Fruit fly (Drosophila melanogaster) whole organism, embryonic: ENCODE results near the gene ATPsynD.

Experiments used
- CG10462 ChIP-seq: fragments of 200-800 bp; sonication (Bioruptor generic); optimal IDR thresholded peaks from 2 replicates; lab custom pipeline; 2016; ENCODE audit warnings: missing biosample characterization, missing genetic modification characterization
- CG12236 ChIP-seq: fragments of 200-800 bp; sonication (Bioruptor generic); optimal IDR thresholded peaks from 2 replicates; lab custom pipeline; 2016; ENCODE audit warnings: missing biosample characterization, missing genetic modification characterization
- CG13624 ChIP-seq: fragments of 200-800 bp; sonication (Bioruptor generic); optimal IDR thresholded peaks from 2 replicates; lab custom pipeline; 2016; ENCODE audit warnings: missing biosample characterization, missing genetic modification characterization
- CG14860 ChIP-seq: fragments of 200-800 bp; sonication (Bioruptor generic); IDR thresholded peaks from 3 replicates; pipeline ENCODE4 v1.3.6; 2022; ENCODE audit warnings: missing biosample characterization, missing genetic modification characterization; ENCODE audit not compliant: partially characterized antibody
- CG17385 ChIP-seq: fragments of 200-800 bp; sonication (Bioruptor generic); optimal IDR thresholded peaks from 3 replicates; lab custom pipeline; 2018; ENCODE audit warnings: missing biosample characterization, mild to moderate bottlenecking, missing genetic modification characterization
- CG17829 ChIP-seq: fragments of 200-800 bp; optimal IDR thresholded peaks from 2 replicates; lab custom pipeline; 2019; ENCODE audit warnings: missing biosample characterization, mild to moderate bottlenecking, missing genetic modification characterization, moderate library complexity
- CG2199 ChIP-seq: fragments of 200-800 bp; sonication (Bioruptor generic); IDR thresholded peaks from 3 replicates; pipeline ENCODE4 v1.3.6; 2022; ENCODE audit warnings: missing biosample characterization, missing genetic modification characterization
- CG3163 ChIP-seq: fragments of 200-800 bp; sonication (Bioruptor generic); optimal IDR thresholded peaks from 3 replicates; lab custom pipeline; 2016; ENCODE audit warnings: missing biosample characterization, missing genetic modification characterization
- CG4360 ChIP-seq: fragments of 200-800 bp; sonication (Bioruptor generic); IDR thresholded peaks from 2 replicates; pipeline ENCODE4 v1.3.6; 2022; ENCODE audit warnings: missing biosample characterization, missing genetic modification characterization
- CG4404 ChIP-seq: fragments of 200-800 bp; sonication (Bioruptor generic); IDR thresholded peaks from 2 replicates; pipeline ENCODE4 v1.3.6; 2022; ENCODE audit warnings: missing biosample characterization, missing genetic modification characterization
- CG4730 ChIP-seq: fragments of 200-800 bp; sonication (Bioruptor generic); IDR thresholded peaks from 2 replicates; pipeline ENCODE4 v1.3.6; 2022; ENCODE audit warnings: missing biosample characterization, missing genetic modification characterization
- CG4854 ChIP-seq: fragments of 200-800 bp; sonication (Bioruptor generic); optimal IDR thresholded peaks from 2 replicates; lab custom pipeline; 2016; ENCODE audit warnings: missing biosample characterization, missing genetic modification characterization, inconsistent platforms
- CG5245 ChIP-seq: fragments of 200-800 bp; sonication (Bioruptor generic); optimal IDR thresholded peaks from 3 replicates; lab custom pipeline; 2016; ENCODE audit warnings: missing biosample characterization, missing genetic modification characterization
- CG6765 ChIP-seq: fragments of 200-800 bp; sonication (Bioruptor generic); optimal IDR thresholded peaks from 3 replicates; lab custom pipeline; 2017; ENCODE audit warnings: missing biosample characterization, mild to moderate bottlenecking, missing genetic modification characterization
- CG8290 ChIP-seq, 3 experiments: fragments of 200-800 bp; sonication (Bioruptor generic); optimal IDR thresholded peaks; 2 replicates each; lab custom pipeline; 2016 to 2019; ENCODE audit warnings: missing biosample characterization in 3 of 3, missing genetic modification characterization in 3 of 3, mild to moderate bottlenecking in 2 of 3, moderate library complexity in 1 of 3
- CG8924 ChIP-seq: fragments of 200-800 bp; optimal IDR thresholded peaks from 3 replicates; lab custom pipeline; 2019; ENCODE audit warnings: missing biosample characterization, mild to moderate bottlenecking, missing genetic modification characterization, moderate library complexity
- CG9437 ChIP-seq: fragments of 200-800 bp; sonication (Bioruptor generic); optimal IDR thresholded peaks from 2 replicates; lab custom pipeline; 2018; ENCODE audit warnings: missing biosample characterization, mild to moderate bottlenecking, missing genetic modification characterization
- CG9817 ChIP-seq: fragments of 200-800 bp; sonication (Bioruptor generic); optimal IDR thresholded peaks from 2 replicates; lab custom pipeline; 2018; ENCODE audit warnings: missing biosample characterization, mild to moderate bottlenecking, missing genetic modification characterization, moderate library complexity
- Dek ChIP-seq: fragments of 200-800 bp; sonication (Bioruptor generic); optimal IDR thresholded peaks from 3 replicates; lab custom pipeline; 2019; ENCODE audit warnings: missing biosample characterization, mild to moderate bottlenecking, missing genetic modification characterization, moderate library complexity
- Dref ChIP-seq: fragments of 200-800 bp; sonication (Bioruptor generic); IDR thresholded peaks from 2 replicates; pipeline ENCODE4 v1.3.6; 2022; ENCODE audit warnings: missing biosample characterization, missing genetic modification characterization
- Hand ChIP-seq: fragments of 200-800 bp; sonication (Bioruptor generic); optimal IDR thresholded peaks from 2 replicates; lab custom pipeline; 2017; ENCODE audit warnings: mild to moderate bottlenecking, missing biosample characterization, missing genetic modification reagents, missing genetic modification characterization
- Med ChIP-seq: fragments of 200-800 bp; sonication (Bioruptor generic); peaks from one replicate; lab custom pipeline; 2016; ENCODE audit warnings: missing biosample characterization, missing genetic modification characterization, mild to moderate bottlenecking, inconsistent platforms, moderate library complexity
- Myb ChIP-seq: fragments of 200-800 bp; sonication (Bioruptor generic); optimal IDR thresholded peaks from 2 replicates; lab custom pipeline; 2016; ENCODE audit warnings: missing biosample characterization, missing genetic modification characterization
- Nf-YB ChIP-seq: fragments of 200-800 bp; sonication (Bioruptor generic); optimal IDR thresholded peaks from 3 replicates; lab custom pipeline; 2019; ENCODE audit warnings: missing biosample characterization, mild to moderate bottlenecking, missing genetic modification characterization, moderate library complexity
- Stat92E ChIP-seq, 3 experiments: fragments of >200 bp in 2 of 3; fragments of 200-800 bp in 1 of 3; sonication (Bioruptor generic) in 1 of 3; optimal IDR thresholded peaks; 2 replicates each; lab custom pipeline; 2017 to 2019; ENCODE audit warnings: missing biosample characterization in 3 of 3, missing genetic modification characterization in 3 of 3, mild to moderate bottlenecking in 1 of 3, moderate library complexity in 1 of 3
- Taf1 ChIP-seq: fragments of 200-800 bp; sonication (Bioruptor generic); IDR thresholded peaks from 2 replicates; pipeline ENCODE4 v1.3.6; 2022; ENCODE audit warnings: missing biosample characterization, missing genetic modification characterization
- abd-A ChIP-seq: fragments of 200-800 bp; sonication (Bioruptor generic); optimal IDR thresholded peaks from 3 replicates; lab custom pipeline; 2019; ENCODE audit warnings: missing biosample characterization, mild to moderate bottlenecking, missing genetic modification characterization, moderate library complexity
- ato ChIP-seq: fragments of 200-800 bp; sonication (Bioruptor generic); IDR thresholded peaks from 2 replicates; pipeline ENCODE4 v1.3.6; 2022; ENCODE audit warnings: missing biosample characterization, missing genetic modification characterization; ENCODE audit not compliant: partially characterized antibody
- bigmax ChIP-seq: fragments of 200-800 bp; sonication (Bioruptor generic); optimal IDR thresholded peaks from 2 replicates; lab custom pipeline; 2018; ENCODE audit warnings: missing biosample characterization, mild to moderate bottlenecking, missing genetic modification characterization
- crol ChIP-seq: fragments of 200-800 bp; sonication (Bioruptor generic); IDR thresholded peaks from 2 replicates; pipeline ENCODE4 v1.3.6; 2022; ENCODE audit warnings: missing biosample characterization, missing genetic modification characterization
- cwo ChIP-seq: fragments of 200-800 bp; sonication (Bioruptor generic); optimal IDR thresholded peaks from 3 replicates; lab custom pipeline; 2017; ENCODE audit warnings: missing biosample characterization, missing genetic modification characterization, mild to moderate bottlenecking, moderate library complexity, missing genetic modification reagents
- dysf ChIP-seq: fragments of 200-800 bp; sonication (Bioruptor generic); IDR thresholded peaks from 3 replicates; pipeline ENCODE4 v1.3.6; 2022; ENCODE audit warnings: missing biosample characterization, missing genetic modification characterization
- exex ChIP-seq: fragments of 200-800 bp; sonication (Bioruptor generic); optimal IDR thresholded peaks from 4 replicates; lab custom pipeline; 2018; ENCODE audit warnings: missing biosample characterization, mild to moderate bottlenecking, missing genetic modification characterization, moderate library complexity
- gem ChIP-seq: fragments of 200-800 bp; sonication (Bioruptor generic); optimal IDR thresholded peaks from 2 replicates; lab custom pipeline; 2019; ENCODE audit warnings: missing biosample characterization, mild to moderate bottlenecking, missing genetic modification characterization, moderate library complexity
- kah ChIP-seq: fragments of 200-800 bp; sonication (Bioruptor generic); optimal IDR thresholded peaks from 2 replicates; lab custom pipeline; 2018; ENCODE audit warnings: missing biosample characterization, mild to moderate bottlenecking, missing genetic modification characterization
- mam ChIP-seq: fragments of 200-800 bp; sonication (Bioruptor generic); optimal IDR thresholded peaks from 3 replicates; lab custom pipeline; 2016; ENCODE audit warnings: missing biosample characterization, missing genetic modification characterization
- mirr ChIP-seq: fragments of 200-800 bp; sonication (Bioruptor generic); optimal IDR thresholded peaks from 3 replicates; lab custom pipeline; 2018; ENCODE audit warnings: missing biosample characterization, mild to moderate bottlenecking, missing genetic modification characterization
- nerfin-2 ChIP-seq: fragments of 200-800 bp; sonication (Bioruptor generic); IDR thresholded peaks from 2 replicates; pipeline ENCODE4 v1.3.6; 2022; ENCODE audit warnings: missing biosample characterization, missing genetic modification characterization; ENCODE audit not compliant: partially characterized antibody
- nom ChIP-seq: fragments of 200-800 bp; sonication (Bioruptor generic); optimal IDR thresholded peaks from 2 replicates; lab custom pipeline; 2017; ENCODE audit warnings: missing biosample characterization, missing genetic modification characterization, mild to moderate bottlenecking, moderate library complexity, missing genetic modification reagents
- oc ChIP-seq: fragments of 200-800 bp; sonication (Bioruptor generic); optimal IDR thresholded peaks from 2 replicates; lab custom pipeline; 2018; ENCODE audit warnings: missing biosample characterization, mild to moderate bottlenecking, missing genetic modification characterization, moderate library complexity
- sqz ChIP-seq: fragments of 200-800 bp; sonication (Bioruptor generic); optimal IDR thresholded peaks from 3 replicates; lab custom pipeline; 2018; ENCODE audit warnings: missing biosample characterization, mild to moderate bottlenecking, missing genetic modification characterization
- tll ChIP-seq, 2 experiments: fragments of 200-800 bp in 1 of 2; fragments of >200 bp in 1 of 2; sonication (Bioruptor generic) in 1 of 2; optimal IDR thresholded peaks; 2 replicates each; lab custom pipeline; 2017 to 2019; ENCODE audit warnings: missing biosample characterization in 2 of 2, missing genetic modification characterization in 2 of 2, mild to moderate bottlenecking in 1 of 2, moderate library complexity in 1 of 2
- twi ChIP-seq: fragments of 200-800 bp; optimal IDR thresholded peaks from 2 replicates; lab custom pipeline; 2019; ENCODE audit warnings: missing biosample characterization, mild to moderate bottlenecking, missing genetic modification characterization, moderate library complexity
- unc-4 ChIP-seq: fragments of 200-800 bp; sonication (Bioruptor generic); IDR thresholded peaks from 2 replicates; pipeline ENCODE4 v1.3.6; 2022; ENCODE audit warnings: missing biosample characterization, missing genetic modification characterization; ENCODE audit not compliant: partially characterized antibody
- z ChIP-seq: fragments of 200-800 bp; sonication (Bioruptor generic); IDR thresholded peaks from 3 replicates; pipeline ENCODE4 v1.3.6; 2022; ENCODE audit warnings: missing biosample characterization, missing genetic modification characterization
- zfh1 ChIP-seq: fragments of 200-800 bp; sonication (Bioruptor generic); IDR thresholded peaks from 3 replicates; pipeline ENCODE4 v1.3.6; 2022; ENCODE audit warnings: missing biosample characterization, missing genetic modification characterization

Gene ATPsynD

dm6 chr3R:19051247-19051646 is 43.6 kb upstream of the ATPsynD start:
- TF ChIP-seq CG17829 (no peak), CG9437 (GFP tag; lab: Kevin White, UChicago) (no peak), cwo (peak; percentile 94), exex (peak; percentile 93), mirr (GFP tag; lab: Kevin White, UChicago) (peak; percentile 19), Med (peak; percentile 12), unc-4 (GFP tag; lab: Robert Waterston, UW) (no peak)

- TF ChIP-seq Taf1 (GFP tag; lab: Robert Waterston, UW) (no peak), Myb (GFP tag; lab: Kevin White, UChicago) (no peak), abd-A (tag; lab: Kevin White, UChicago) (no peak), oc (peak; percentile 93), CG12236 (GFP tag; lab: Kevin White, UChicago) (no peak), kah (GFP tag; lab: Kevin White, UChicago) (no peak), crol (peak; percentile 69), CG6765 (GFP tag; lab: Kevin White, UChicago) (no peak), CG4730 (GFP tag; lab: Robert Waterston, UW) (0 out of 2 replicates have a peak, but pooled peaks have one; percentile 11), CG5245 (no peak), nerfin-2 (GFP tag; lab: Robert Waterston, UW) (no peak)
- TF ChIP-seq, all 482 proteins: peak for 3
These were observed 42.3 kb upstream of the ATPsynD start for dm6 chr3R:19052475-19052874.

dm6 chr3R:19054839-19055238 is 40.0 kb upstream of the ATPsynD start:
- no peak for TF ChIP-seq mam (GFP tag; lab: Kevin White, UChicago)
- TF ChIP-seq CG2199, result 0 out of 3 replicates have a peak, but pooled peaks have one; percentile 33
- TF ChIP-seq CG4360 (GFP tag; lab: Robert Waterston, UW), result peak; percentile 56
- peak; percentile 82 for TF ChIP-seq twi (tag; lab: Kevin White, UChicago)
- TF ChIP-seq CG13624 (GFP tag; lab: Kevin White, UChicago), result no peak
- TF ChIP-seq, all 482 proteins: peak for 3

dm6 chr3R:19056884-19057283 is 37.9 kb upstream of the ATPsynD start:
- TF ChIP-seq CG17385 (GFP tag; lab: Kevin White, UChicago) (no peak), bigmax (GFP tag; lab: Kevin White, UChicago) (no peak), CG8924 (tag; lab: Kevin White, UChicago) (no peak), CG4854 (GFP tag; lab: Kevin White, UChicago) (no peak), Dref (GFP tag; lab: Robert Waterston, UW) (no peak), dysf (GFP tag; lab: Robert Waterston, UW) (0 out of 3 replicates have a peak, but pooled peaks have one; percentile 21), CG10462 (GFP tag; lab: Kevin White, UChicago) (no peak), CG14860 (no peak), tll (GFP tag; optimal IDR thresholded peaks at IDR 0.05; lab: Kevin White, UChicago) (no peak), zfh1 (0 out of 3 replicates have a peak, but pooled peaks have one; percentile 17), ato (GFP tag; lab: Robert Waterston, UW) (no peak), sqz (no peak), gem (no peak), Stat92E (GFP tag; optimal IDR thresholded peaks at IDR 0.05; lab: Kevin White, UChicago) (no peak), Nf-YB (GFP tag; lab: Kevin White, UChicago) (no peak), Hand (no peak), CG3163 (GFP tag; lab: Kevin White, UChicago) (no peak), CG9817 (tag; lab: Kevin White, UChicago) (no peak), nom (GFP tag; lab: Kevin White, UChicago) (no peak), Dek (tag; lab: Kevin White, UChicago) (no peak), CG4404 (no peak), CG8290 (GFP tag; optimal IDR thresholded peaks at IDR 0.05; lab: Kevin White, UChicago) (no peak), CG8290 (tag; optimal IDR thresholded peaks at IDR 0.05; lab: Kevin White, UChicago) (no peak), z (GFP tag; lab: Robert Waterston, UW) (peak; percentile 76)
